Worm (Caenorhabditis elegans): ENCODE measurements around the gene pole-4.
A peak's percentile ranks its signal among the peaks of the same experiment; 100 is the strongest.
"Not testable (repeated sequence)": the region's sequence is repeated elsewhere in the genome, so short reads cannot be mapped to it uniquely, and the experiment has no call there.

The pole-4 gene

DNA sequence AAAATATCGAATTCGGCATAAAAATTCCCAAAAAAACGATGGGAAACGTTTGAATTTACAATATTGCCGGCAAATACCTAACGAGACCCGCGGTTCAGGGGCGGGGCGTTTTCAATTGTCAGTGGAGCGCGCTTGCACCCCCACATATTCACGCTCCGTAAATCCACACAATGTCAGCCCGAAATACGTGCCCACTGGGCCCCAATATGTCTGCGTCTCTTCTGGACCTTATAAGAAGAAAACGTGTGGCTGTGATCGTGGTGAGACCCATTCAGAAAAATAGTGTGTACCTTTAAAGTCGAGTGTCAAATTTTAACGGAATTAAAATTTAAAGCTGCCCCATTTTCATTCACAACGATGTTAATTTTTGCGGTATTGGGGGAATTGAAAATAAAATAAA is 35.4 kb upstream of the pole-4 start:
- TF ChIP-seq fkh-8 (tag; optimal IDR thresholded peaks at IDR 0.05) = no peak
- TF ChIP-seq elt-2 (tag; optimal IDR thresholded peaks at IDR 0.05) = no peak
- no peak for TF ChIP-seq fos-1 (tag; optimal IDR thresholded peaks at IDR 0.05)
- TF ChIP-seq nhr-85 (tag) = peak; percentile 44
- TF ChIP-seq nhr-90 (tag; optimal IDR thresholded peaks at IDR 0.05; ENCODE audit: poor library complexity) = no peak
- TF ChIP-seq efl-1 (optimal IDR thresholded peaks at IDR 0.05) = peak; percentile 18 to 45
- peak; percentile 27 to 76 for TF ChIP-seq efl-1 (GFP tag; optimal IDR thresholded peaks at IDR 0.05 in 1 of 2)
- peak in 1 of 3 experiments; percentile 38 for TF ChIP-seq dpl-1 (GFP tag; optimal IDR thresholded peaks at IDR 0.05)

DNA sequence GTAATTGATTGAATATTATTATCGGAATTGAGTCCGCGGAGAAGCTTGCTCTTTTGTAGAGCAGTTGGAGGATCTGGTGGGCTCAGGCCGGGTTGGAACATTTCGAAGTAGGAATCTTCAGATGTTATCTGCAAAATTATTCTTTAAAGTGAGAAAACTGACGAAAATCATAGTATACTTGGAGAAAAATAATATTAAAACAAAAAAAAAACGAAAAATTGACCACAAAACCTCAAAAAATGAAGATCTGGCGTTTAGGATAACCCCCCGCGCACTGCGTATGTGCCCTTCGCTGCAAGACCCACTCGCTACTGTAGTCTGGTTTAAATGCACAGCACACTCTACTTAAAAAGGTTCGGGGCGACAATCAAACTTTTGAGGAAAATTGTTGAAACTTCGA is 34.3 kb upstream of the pole-4 start, which contains the start of gene Y53F4B.10:
Gene Y53F4B.10 (minus strand): TSS at position 101 of the 400 bp plus-strand sequence.
- TF ChIP-seq pax-3 (tag; optimal IDR thresholded peaks at IDR 0.05) (no peak), ztf-11 (tag; optimal IDR thresholded peaks at IDR 0.05) (no peak), lin-15B (tag; optimal IDR thresholded peaks at IDR 0.05) (no peak), elt-3 (tag; optimal IDR thresholded peaks at IDR 0.05) (no peak), C04F5.9 (tag; optimal IDR thresholded peaks at IDR 0.05) (no peak), ztf-4 (tag; optimal IDR thresholded peaks at IDR 0.05) (no peak), lin-39 (tag; optimal IDR thresholded peaks at IDR 0.05) (no peak), tbx-2 (tag; optimal IDR thresholded peaks at IDR 0.05) (no peak), nhr-237 (tag; optimal IDR thresholded peaks at IDR 0.05) (no peak), nhr-20 (tag; optimal IDR thresholded peaks at IDR 0.05) (no peak), lin-14 (GFP tag; optimal IDR thresholded peaks at IDR 0.05) (no peak), C34B4.2 (tag; optimal IDR thresholded peaks at IDR 0.05) (no peak), grh-1 (GFP tag; IDR thresholded peaks at IDR 0.05) (no peak), isw-1 (GFP tag; IDR thresholded peaks at IDR 0.05) (no peak), elt-2 (tag; optimal IDR thresholded peaks at IDR 0.05) (no peak), pqm-1 (tag; optimal IDR thresholded peaks at IDR 0.05) (no peak)

DNA sequence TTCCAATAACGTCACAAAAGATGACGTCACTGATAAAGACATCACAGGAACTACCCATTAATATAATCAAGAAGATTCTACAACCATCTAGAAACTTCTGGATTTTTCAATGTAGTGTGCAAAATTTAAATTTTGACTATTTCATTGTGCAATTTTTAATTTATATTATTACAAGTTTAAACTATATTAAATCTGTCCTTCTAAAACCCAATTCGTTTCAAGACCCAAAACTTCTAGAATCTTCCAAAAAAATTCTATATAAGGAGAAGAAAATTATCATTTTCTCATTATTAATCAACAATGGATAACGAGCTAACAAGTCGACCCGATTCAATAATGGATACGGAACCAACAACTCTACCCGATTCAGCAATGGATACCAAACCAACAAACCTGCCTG is 23.4 kb upstream of the pole-4 start, which contains the start of gene Y53F4B.7:
Gene Y53F4B.7 (plus strand): TSS at position 301 of the 400 bp plus-strand sequence.
- TF ChIP-seq nhr-85 (tag); lin-39 (tag; optimal IDR thresholded peaks at IDR 0.05); lir-3 (tag; optimal IDR thresholded peaks at IDR 0.05; ENCODE audit: poor library complexity): not testable (repeated sequence)

DNA sequence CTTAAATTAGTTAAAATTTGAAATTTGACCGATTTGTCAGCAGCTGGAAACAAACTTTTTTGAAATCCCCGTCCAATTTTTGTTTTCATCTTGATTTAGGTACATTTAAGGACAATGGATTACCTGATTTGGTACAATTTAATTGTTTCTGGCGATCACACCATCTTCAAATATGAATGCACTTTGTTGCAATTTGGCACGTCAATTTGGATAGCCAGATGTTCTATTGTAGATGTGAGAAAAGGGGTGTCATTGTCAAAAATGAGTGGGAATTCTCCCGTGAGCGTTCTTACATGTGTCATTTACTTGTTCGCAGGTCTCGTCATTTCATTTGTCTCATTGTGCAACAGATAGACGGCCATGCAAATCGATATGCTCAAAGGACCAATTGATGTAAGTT is 19.0 kb upstream of the pole-4 start, which contains the start of gene Y53F4B.43:
Gene Y53F4B.43 (plus strand): TSS at position 301 of the 400 bp plus-strand sequence.
- not testable (repeated sequence) for TF ChIP-seq sox-4 (tag; optimal IDR thresholded peaks at IDR 0.05); hpl-2 (GFP tag; optimal IDR thresholded peaks at IDR 0.05); ztf-11 (tag; optimal IDR thresholded peaks at IDR 0.05)

DNA sequence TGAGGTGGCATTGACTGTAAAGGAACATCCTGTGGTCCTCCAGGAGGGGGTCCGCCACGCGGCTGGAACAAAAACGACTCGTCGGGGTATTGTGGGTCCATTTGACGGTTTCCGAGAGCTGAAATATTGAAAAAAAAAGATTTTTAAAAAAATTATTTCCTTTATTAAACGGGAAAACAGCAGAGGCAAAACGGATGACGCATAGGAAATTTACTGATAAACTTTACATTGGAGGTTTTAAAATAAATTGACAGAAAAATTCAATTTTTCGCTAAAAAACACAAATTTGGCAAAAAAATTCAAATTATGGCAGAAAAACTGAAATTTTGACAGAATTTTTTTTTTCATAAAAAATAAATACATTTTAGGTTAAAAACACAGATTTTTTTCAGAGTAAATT is 14.8 kb upstream of the pole-4 start, which contains the start of gene Y53F4B.5:
Gene Y53F4B.5 (minus strand): TSS at position 101 of the 400 bp plus-strand sequence.
- TF ChIP-seq lin-15B (tag; optimal IDR thresholded peaks at IDR 0.05) = no peak
- no peak for TF ChIP-seq elt-2 (tag; optimal IDR thresholded peaks at IDR 0.05)
- TF ChIP-seq elt-3 (tag; optimal IDR thresholded peaks at IDR 0.05) = no peak
- no peak for TF ChIP-seq nhr-71 (tag; optimal IDR thresholded peaks at IDR 0.05)

DNA sequence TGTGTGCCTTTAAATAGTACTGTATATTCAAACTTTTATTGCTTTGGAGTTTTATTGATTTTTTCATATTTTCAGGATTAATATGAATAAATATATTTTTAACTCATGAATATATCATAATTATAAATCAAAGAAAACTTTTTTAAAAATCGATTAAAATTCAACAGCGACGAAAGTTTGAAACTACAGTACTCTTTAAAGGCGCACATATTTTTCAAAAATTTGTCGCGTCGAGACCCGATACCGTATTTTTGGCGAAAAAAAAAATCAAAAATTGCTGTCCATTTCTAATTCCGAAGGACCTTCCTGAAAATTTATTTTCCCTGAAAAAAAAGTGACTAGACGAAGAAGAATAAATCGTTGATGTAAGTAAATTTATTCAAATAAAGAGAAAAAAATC is 879 bp downstream of the pole-4 start:
- no peak for TF ChIP-seq elt-2 (tag; optimal IDR thresholded peaks at IDR 0.05)
- no peak for TF ChIP-seq swsn-7 (tag; optimal IDR thresholded peaks at IDR 0.05)
- no peak for TF ChIP-seq blmp-1 (tag; optimal IDR thresholded peaks at IDR 0.05)
- TF ChIP-seq lin-39 (tag; optimal IDR thresholded peaks at IDR 0.05) = no peak
- no peak for TF ChIP-seq egl-27 (tag; optimal IDR thresholded peaks at IDR 0.05)
- no peak for TF ChIP-seq fos-1 (tag; optimal IDR thresholded peaks at IDR 0.05)
- TF ChIP-seq lsy-2 (tag; optimal IDR thresholded peaks at IDR 0.05) = no peak
- TF ChIP-seq grh-1 (GFP tag; IDR thresholded peaks at IDR 0.05) = no peak
- no peak for TF ChIP-seq nhr-77 (tag; optimal IDR thresholded peaks at IDR 0.05)
- no peak for TF ChIP-seq hlh-17 (GFP tag; optimal IDR thresholded peaks at IDR 0.05; ENCODE audit: borderline replicate concordance)
- no peak for TF ChIP-seq mep-1 (tag; optimal IDR thresholded peaks at IDR 0.05)
- TF ChIP-seq ets-5 (GFP tag; IDR thresholded peaks at IDR 0.05) = no peak
- TF ChIP-seq nhr-47 (tag; optimal IDR thresholded peaks at IDR 0.05) = no peak
- no peak for TF ChIP-seq lir-3 (tag; optimal IDR thresholded peaks at IDR 0.05; ENCODE audit: poor library complexity)
- no peak for TF ChIP-seq lin-15B (tag; optimal IDR thresholded peaks at IDR 0.05)
- no peak for TF ChIP-seq pax-3 (tag; optimal IDR thresholded peaks at IDR 0.05)
- no peak for TF ChIP-seq aly-2 (tag; optimal IDR thresholded peaks at IDR 0.05)
- TF ChIP-seq pag-3 (tag; optimal IDR thresholded peaks at IDR 0.05; ENCODE audit: borderline replicate concordance, insufficient read depth) = no peak
- TF ChIP-seq alr-1 (tag; optimal IDR thresholded peaks at IDR 0.05; ENCODE audit: borderline replicate concordance) = no peak

Data from whole organism, L1 larva.